Worm (Caenorhabditis elegans) whole organism, L2 larva: Measurements from ENCODE around the gene C34D10.5.
A peak's percentile ranks its signal among the peaks of the same experiment; 100 is the strongest.

Source experiments
- C34F6.9 ChIP-seq: fragments of 150-350 bp; optimal IDR thresholded peaks from 2 replicates; lab custom pipeline; 2014; ENCODE audit warnings: missing biosample characterization, missing genetic modification characterization
- F13H6.1 ChIP-seq: sonication (generic microtip); optimal IDR thresholded peaks from 2 replicates; lab custom pipeline; 2016; ENCODE audit warnings: missing genetic modification characterization, missing compliant biosample characterization
- R02D3.7 ChIP-seq: fragments of 150-350 bp; optimal IDR thresholded peaks from 2 replicates; lab custom pipeline; 2014; ENCODE audit warnings: missing biosample characterization, missing genetic modification characterization
- Y55F3AM.14 ChIP-seq: fragments of 200-800 bp; sonication (Bioruptor generic); optimal IDR thresholded peaks from 2 replicates; lab custom pipeline; 2018; ENCODE audit warnings: mild to moderate bottlenecking, missing genetic modification characterization, missing compliant biosample characterization
- ZK546.5 ChIP-seq: sonication (generic microtip); optimal IDR thresholded peaks from 2 replicates; lab custom pipeline; 2017; ENCODE audit warnings: missing biosample characterization, missing genetic modification characterization
- alr-1 ChIP-seq: fragments of 150-350 bp; optimal IDR thresholded peaks from 2 replicates; lab custom pipeline; 2014; ENCODE audit warnings: missing biosample characterization, missing genetic modification characterization
- aly-2 ChIP-seq: fragments of 150-350 bp; optimal IDR thresholded peaks from 2 replicates; lab custom pipeline; 2014; ENCODE audit warnings: missing biosample characterization, missing genetic modification characterization
- ama-1 ChIP-seq: fragments of 150-350 bp; optimal IDR thresholded peaks from 2 replicates; lab custom pipeline; 2018; ENCODE audit warnings: inconsistent platforms
- blmp-1 ChIP-seq: sonication (generic microtip); optimal IDR thresholded peaks from 2 replicates; lab custom pipeline; 2017; ENCODE audit warnings: missing genetic modification characterization, mild to moderate bottlenecking, missing compliant biosample characterization, antibody characterized with exemption, moderate library complexity; ENCODE audit not compliant: insufficient read depth
- ceh-16 ChIP-seq: fragments of 150-350 bp; optimal IDR thresholded peaks from 2 replicates; lab custom pipeline; 2014; ENCODE audit warnings: missing biosample characterization, missing genetic modification characterization
- ceh-82 ChIP-seq: fragments of 150-350 bp; optimal IDR thresholded peaks from 2 replicates; lab custom pipeline; 2014; ENCODE audit warnings: missing biosample characterization, missing genetic modification characterization
- crh-2 ChIP-seq: sonication (generic microtip); optimal IDR thresholded peaks from 2 replicates; lab custom pipeline; 2017; ENCODE audit warnings: missing biosample characterization, missing genetic modification characterization
- dmd-4 ChIP-seq: sonication (generic microtip); optimal IDR thresholded peaks from 2 replicates; lab custom pipeline; 2017; ENCODE audit warnings: missing biosample characterization, missing genetic modification characterization
- egl-27 ChIP-seq: sonication (generic microtip); optimal IDR thresholded peaks from 3 replicates; lab custom pipeline; 2017; ENCODE audit warnings: missing biosample characterization, missing genetic modification reagents, missing genetic modification characterization
- elt-1 ChIP-seq: fragments of 150-350 bp; optimal IDR thresholded peaks from 2 replicates; lab custom pipeline; 2014; ENCODE audit warnings: missing biosample characterization, missing genetic modification characterization
- elt-3 ChIP-seq: sonication (generic microtip); optimal IDR thresholded peaks from 2 replicates; lab custom pipeline; 2017; ENCODE audit warnings: missing biosample characterization, missing genetic modification characterization
- fos-1 ChIP-seq: fragments of 150-350 bp; optimal IDR thresholded peaks from 2 replicates; lab custom pipeline; 2014; ENCODE audit warnings: missing biosample characterization, missing genetic modification characterization
- gmeb-1 ChIP-seq: fragments of 150-350 bp; optimal IDR thresholded peaks from 2 replicates; lab custom pipeline; 2014; ENCODE audit warnings: missing biosample characterization, missing genetic modification characterization
- lin-11 ChIP-seq: fragments of 150-350 bp; sonication (generic microtip); optimal IDR thresholded peaks from 2 replicates; lab custom pipeline; 2014; ENCODE audit warnings: missing biosample characterization, missing genetic modification characterization, inconsistent platforms, mixed read lengths
- lin-13 ChIP-seq: fragments of 150-350 bp; optimal IDR thresholded peaks from 2 replicates; lab custom pipeline; 2014; ENCODE audit warnings: missing biosample characterization, missing genetic modification reagents, missing genetic modification characterization
- lin-39 ChIP-seq: fragments of 150-350 bp; optimal IDR thresholded peaks from 2 replicates; lab custom pipeline; 2014; ENCODE audit warnings: missing biosample characterization, missing genetic modification reagents, missing genetic modification characterization
- lsy-2 ChIP-seq, 2 experiments: fragments of 150-350 bp in 1 of 2; sonication (generic microtip) in 1 of 2; optimal IDR thresholded peaks; 2 replicates each; lab custom pipeline; 2014 to 2017; ENCODE audit warnings: missing biosample characterization in 2 of 2, missing genetic modification characterization in 2 of 2
- mab-5 ChIP-seq: fragments of 150-350 bp; optimal IDR thresholded peaks from 2 replicates; lab custom pipeline; 2014; ENCODE audit warnings: missing biosample characterization, missing genetic modification characterization
- mbf-1 ChIP-seq: sonication (generic microtip); optimal IDR thresholded peaks from 2 replicates; lab custom pipeline; 2017; ENCODE audit warnings: missing biosample characterization, missing genetic modification characterization
- mdl-1 ChIP-seq, 2 experiments: fragments of 150-350 bp in 1 of 2; sonication (generic microtip) in 1 of 2; optimal IDR thresholded peaks; 2 replicates each; lab custom pipeline; 2017; ENCODE audit warnings: missing biosample characterization in 2 of 2, missing genetic modification characterization in 2 of 2
- nhr-10 ChIP-seq: sonication (generic microtip); optimal IDR thresholded peaks from 2 replicates; lab custom pipeline; 2017; ENCODE audit warnings: missing biosample characterization, missing genetic modification characterization
- nhr-11 ChIP-seq: fragments of 150-350 bp; optimal IDR thresholded peaks from 2 replicates; lab custom pipeline; 2014; ENCODE audit warnings: missing biosample characterization, missing genetic modification characterization
- nhr-12 ChIP-seq: fragments of 150-350 bp; optimal IDR thresholded peaks from 2 replicates; lab custom pipeline; 2014; ENCODE audit warnings: missing biosample characterization, missing genetic modification characterization
- nhr-129 ChIP-seq: fragments of 150-350 bp; optimal IDR thresholded peaks from 2 replicates; lab custom pipeline; 2014; ENCODE audit warnings: missing biosample characterization, missing genetic modification characterization
- nhr-21 ChIP-seq: fragments of 150-350 bp; optimal IDR thresholded peaks from 2 replicates; lab custom pipeline; 2014; ENCODE audit warnings: missing biosample characterization, missing genetic modification characterization
- nhr-23 ChIP-seq: fragments of 150-350 bp; optimal IDR thresholded peaks from 2 replicates; lab custom pipeline; 2014; ENCODE audit warnings: missing biosample characterization, missing genetic modification reagents, missing genetic modification characterization
- nhr-237 ChIP-seq: fragments of 150-350 bp; optimal IDR thresholded peaks from 2 replicates; lab custom pipeline; 2014; ENCODE audit warnings: missing biosample characterization, missing genetic modification characterization
- nhr-25 ChIP-seq: fragments of 150-350 bp; sonication (generic microtip); optimal IDR thresholded peaks from 3 replicates; lab custom pipeline; 2014; ENCODE audit warnings: missing biosample characterization, missing genetic modification characterization
- nhr-6 ChIP-seq: fragments of 150-350 bp; optimal IDR thresholded peaks from 2 replicates; lab custom pipeline; 2014; ENCODE audit warnings: missing biosample characterization, missing genetic modification characterization
- nhr-77 ChIP-seq: fragments of 150-350 bp; optimal IDR thresholded peaks from 2 replicates; lab custom pipeline; 2014; ENCODE audit warnings: missing biosample characterization, missing genetic modification characterization
- peb-1 ChIP-seq: fragments of 150-350 bp; optimal IDR thresholded peaks from 2 replicates; lab custom pipeline; 2014; ENCODE audit warnings: missing biosample characterization, missing genetic modification characterization
- sem-4 ChIP-seq: fragments of 150-350 bp; optimal IDR thresholded peaks from 2 replicates; lab custom pipeline; 2014; ENCODE audit warnings: missing biosample characterization, missing genetic modification reagents, missing genetic modification characterization
- skn-1 ChIP-seq: sonication (generic microtip); optimal IDR thresholded peaks from 2 replicates; lab custom pipeline; 2017; ENCODE audit warnings: missing biosample characterization, missing genetic modification characterization
- sma-3 ChIP-seq: sonication (generic microtip); optimal IDR thresholded peaks from 2 replicates; lab custom pipeline; 2016; ENCODE audit warnings: missing genetic modification reagents, missing genetic modification characterization, missing compliant biosample characterization
- sma-9 ChIP-seq, 2 experiments: fragments of 150-350 bp in 1 of 2; sonication (generic microtip) in 1 of 2; optimal IDR thresholded peaks; 2 replicates each; lab custom pipeline; 2014 to 2016; ENCODE audit warnings: missing genetic modification characterization in 2 of 2, mild to moderate bottlenecking in 1 of 2, missing biosample characterization in 1 of 2, missing compliant biosample characterization in 1 of 2, missing genetic modification reagents in 1 of 2, moderate library complexity in 1 of 2
- snpc-4 ChIP-seq: fragments of 150-350 bp; optimal IDR thresholded peaks from 2 replicates; lab custom pipeline; 2014; ENCODE audit warnings: missing biosample characterization, missing genetic modification characterization
- unc-39 ChIP-seq: fragments of 150-350 bp; optimal IDR thresholded peaks from 2 replicates; lab custom pipeline; 2014; ENCODE audit warnings: missing biosample characterization, missing genetic modification characterization
- unc-55 ChIP-seq: fragments of 150-350 bp; sonication (generic microtip); optimal IDR thresholded peaks from 3 replicates; lab custom pipeline; 2014; ENCODE audit warnings: missing biosample characterization, missing genetic modification reagents, missing genetic modification characterization
- unc-62 ChIP-seq: fragments of 150-350 bp; optimal IDR thresholded peaks from 2 replicates; lab custom pipeline; 2014; ENCODE audit warnings: missing biosample characterization, missing genetic modification reagents, missing genetic modification characterization
- zag-1 ChIP-seq: fragments of 150-350 bp; optimal IDR thresholded peaks from 2 replicates; lab custom pipeline; 2014; ENCODE audit warnings: missing biosample characterization, missing genetic modification characterization
- ztf-1 ChIP-seq: fragments of 200-800 bp; sonication (Bioruptor generic); conservative IDR thresholded peaks from 2 replicates; pipeline ENCODE4 v1.3.6; 2022; ENCODE audit warnings: missing genetic modification characterization, missing compliant biosample characterization
- ztf-11 ChIP-seq: sonication (generic microtip); optimal IDR thresholded peaks from 2 replicates; lab custom pipeline; 2017; ENCODE audit warnings: missing biosample characterization, missing genetic modification characterization
- ztf-4 ChIP-seq: fragments of 150-350 bp; optimal IDR thresholded peaks from 2 replicates; lab custom pipeline; 2014; ENCODE audit warnings: missing biosample characterization, missing genetic modification characterization

C34D10.5 gene

DNA sequence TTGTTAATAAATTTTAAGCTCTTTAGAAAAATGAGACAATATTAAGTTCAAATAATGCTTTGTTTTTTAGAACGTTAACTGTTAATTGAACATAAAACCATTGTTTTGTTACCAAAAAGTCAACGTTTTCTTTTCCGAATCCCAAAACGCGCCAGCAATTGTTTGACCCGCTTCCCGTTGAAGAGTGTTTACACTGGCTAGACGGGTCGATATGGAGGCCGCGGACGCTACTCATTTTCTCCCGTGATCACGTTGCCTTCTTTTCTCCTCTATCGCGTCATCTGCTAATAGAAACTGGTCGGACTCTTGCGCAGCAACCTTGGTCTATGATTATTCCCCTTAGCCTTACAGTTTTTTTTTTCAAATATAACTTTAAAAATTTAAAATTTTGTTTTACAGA is 11.3 kb downstream of the C34D10.5 start, which contains the start of gene C34D10.1:
Gene C34D10.1 (plus strand): TSS at position 400 of the 400 bp plus-strand sequence.
- TF ChIP-seq gmeb-1 (tag; lab: Kevin White, UChicago) (peak; percentile 56), zag-1 (tag; lab: Kevin White, UChicago) (no peak), ztf-11 (tag; lab: Kevin White, UChicago) (no peak), aly-2 (tag; lab: Kevin White, UChicago) (no peak), ama-1 (lab: Kevin White, UChicago) (peak; percentile 22), blmp-1 (peak; percentile 65), alr-1 (no peak), lin-13 (peak; percentile 67), Y55F3AM.14 (GFP tag; lab: Kevin White, UChicago) (no peak), sma-9 (GFP tag; optimal IDR thresholded peaks at IDR 0.05; lab: Kevin White, UChicago) (peak; percentile 69), sma-9 (tag; optimal IDR thresholded peaks at IDR 0.05; lab: Kevin White, UChicago) (no peak), nhr-11 (tag; lab: Kevin White, UChicago) (no peak), nhr-25 (peak; percentile 82), lin-39 (tag; lab: Kevin White, UChicago) (no peak), R02D3.7 (no peak), fos-1 (peak; percentile 63), sem-4 (tag; lab: Kevin White, UChicago) (peak; percentile 86), egl-27 (tag; lab: Kevin White, UChicago) (peak; percentile 28), nhr-10 (no peak), ceh-16 (tag; lab: Kevin White, UChicago) (no peak), nhr-77 (tag; lab: Kevin White, UChicago) (no peak), nhr-12 (tag; lab: Kevin White, UChicago) (no peak), snpc-4 (tag; lab: Kevin White, UChicago) (peak; percentile 14), mdl-1 (tag; optimal IDR thresholded peaks at IDR 0.05; lab: Kevin White, UChicago) (peak in 1 of 2 experiments; percentile 2), sma-3 (GFP tag; lab: Kevin White, UChicago) (peak; percentile 76), lsy-2 (tag; optimal IDR thresholded peaks at IDR 0.05; lab: Kevin White, UChicago) (peak in 1 of 2 experiments; percentile 77), elt-1 (no peak), ceh-82 (tag; lab: Kevin White, UChicago) (no peak), unc-39 (tag; lab: Kevin White, UChicago) (no peak), nhr-6 (tag; lab: Kevin White, UChicago) (peak; percentile 21), unc-62 (GFP tag; lab: Kevin White, UChicago) (no peak), skn-1 (tag; lab: Kevin White, UChicago) (no peak), crh-2 (tag; lab: Kevin White, UChicago) (peak; percentile 73), C34F6.9 (tag; lab: Kevin White, UChicago) (peak; percentile 58), elt-3 (tag; lab: Kevin White, UChicago) (no peak), nhr-237 (no peak), ztf-4 (tag; lab: Kevin White, UChicago) (peak; percentile 77), F13H6.1 (peak; percentile 61), ZK546.5 (tag; lab: Kevin White, UChicago) (no peak), nhr-129 (tag; lab: Kevin White, UChicago) (peak; percentile 83), unc-55 (GFP tag; lab: Kevin White, UChicago) (no peak), peb-1 (tag; lab: Kevin White, UChicago) (no peak), mab-5 (tag; lab: Kevin White, UChicago) (no peak), ztf-1 (GFP tag; lab: Robert Waterston, UW) (no peak), nhr-21 (tag; lab: Kevin White, UChicago) (peak; percentile 57), mbf-1 (tag; lab: Kevin White, UChicago) (no peak), dmd-4 (no peak), nhr-23 (no peak), lin-11 (tag; lab: Kevin White, UChicago) (peak; percentile 73)
- TF ChIP-seq, all 48 proteins: peak for 21
